Worm (Caenorhabditis elegans) whole organism, L2 larva: ENCODE data around the gene clec-150.

Source experiments
- C34F6.9 ChIP-seq: fragments of 150-350 bp; optimal IDR thresholded peaks from 2 replicates; lab custom pipeline; 2014; ENCODE audit warnings: missing biosample characterization, missing genetic modification characterization
- F13H6.1 ChIP-seq: sonication (generic microtip); optimal IDR thresholded peaks from 2 replicates; lab custom pipeline; 2016; ENCODE audit warnings: missing genetic modification characterization, missing compliant biosample characterization
- Y55F3AM.14 ChIP-seq: fragments of 200-800 bp; sonication (Bioruptor generic); optimal IDR thresholded peaks from 2 replicates; lab custom pipeline; 2018; ENCODE audit warnings: mild to moderate bottlenecking, missing genetic modification characterization, missing compliant biosample characterization
- ZK546.5 ChIP-seq: sonication (generic microtip); optimal IDR thresholded peaks from 2 replicates; lab custom pipeline; 2017; ENCODE audit warnings: missing biosample characterization, missing genetic modification characterization
- alr-1 ChIP-seq: fragments of 150-350 bp; optimal IDR thresholded peaks from 2 replicates; lab custom pipeline; 2014; ENCODE audit warnings: missing biosample characterization, missing genetic modification characterization
- aly-2 ChIP-seq: fragments of 150-350 bp; optimal IDR thresholded peaks from 2 replicates; lab custom pipeline; 2014; ENCODE audit warnings: missing biosample characterization, missing genetic modification characterization
- ama-1 ChIP-seq: fragments of 150-350 bp; optimal IDR thresholded peaks from 2 replicates; lab custom pipeline; 2018; ENCODE audit warnings: inconsistent platforms
- blmp-1 ChIP-seq: sonication (generic microtip); optimal IDR thresholded peaks from 2 replicates; lab custom pipeline; 2017; ENCODE audit warnings: missing genetic modification characterization, mild to moderate bottlenecking, missing compliant biosample characterization, antibody characterized with exemption, moderate library complexity; ENCODE audit not compliant: insufficient read depth
- ceh-16 ChIP-seq: fragments of 150-350 bp; optimal IDR thresholded peaks from 2 replicates; lab custom pipeline; 2014; ENCODE audit warnings: missing biosample characterization, missing genetic modification characterization
- ceh-82 ChIP-seq: fragments of 150-350 bp; optimal IDR thresholded peaks from 2 replicates; lab custom pipeline; 2014; ENCODE audit warnings: missing biosample characterization, missing genetic modification characterization
- dmd-4 ChIP-seq: sonication (generic microtip); optimal IDR thresholded peaks from 2 replicates; lab custom pipeline; 2017; ENCODE audit warnings: missing biosample characterization, missing genetic modification characterization
- egl-27 ChIP-seq: sonication (generic microtip); optimal IDR thresholded peaks from 3 replicates; lab custom pipeline; 2017; ENCODE audit warnings: missing biosample characterization, missing genetic modification reagents, missing genetic modification characterization
- elt-1 ChIP-seq: fragments of 150-350 bp; optimal IDR thresholded peaks from 2 replicates; lab custom pipeline; 2014; ENCODE audit warnings: missing biosample characterization, missing genetic modification characterization
- elt-3 ChIP-seq: sonication (generic microtip); optimal IDR thresholded peaks from 2 replicates; lab custom pipeline; 2017; ENCODE audit warnings: missing biosample characterization, missing genetic modification characterization
- fos-1 ChIP-seq: fragments of 150-350 bp; optimal IDR thresholded peaks from 2 replicates; lab custom pipeline; 2014; ENCODE audit warnings: missing biosample characterization, missing genetic modification characterization
- gmeb-1 ChIP-seq: fragments of 150-350 bp; optimal IDR thresholded peaks from 2 replicates; lab custom pipeline; 2014; ENCODE audit warnings: missing biosample characterization, missing genetic modification characterization
- lin-11 ChIP-seq: fragments of 150-350 bp; sonication (generic microtip); optimal IDR thresholded peaks from 2 replicates; lab custom pipeline; 2014; ENCODE audit warnings: missing biosample characterization, missing genetic modification characterization, inconsistent platforms, mixed read lengths
- lin-13 ChIP-seq: fragments of 150-350 bp; optimal IDR thresholded peaks from 2 replicates; lab custom pipeline; 2014; ENCODE audit warnings: missing biosample characterization, missing genetic modification reagents, missing genetic modification characterization
- lsy-2 ChIP-seq, 2 experiments: fragments of 150-350 bp in 1 of 2; sonication (generic microtip) in 1 of 2; optimal IDR thresholded peaks; 2 replicates each; lab custom pipeline; 2014 to 2017; ENCODE audit warnings: missing biosample characterization in 2 of 2, missing genetic modification characterization in 2 of 2
- mab-5 ChIP-seq: fragments of 150-350 bp; optimal IDR thresholded peaks from 2 replicates; lab custom pipeline; 2014; ENCODE audit warnings: missing biosample characterization, missing genetic modification characterization
- mbf-1 ChIP-seq: sonication (generic microtip); optimal IDR thresholded peaks from 2 replicates; lab custom pipeline; 2017; ENCODE audit warnings: missing biosample characterization, missing genetic modification characterization
- nhr-10 ChIP-seq: sonication (generic microtip); optimal IDR thresholded peaks from 2 replicates; lab custom pipeline; 2017; ENCODE audit warnings: missing biosample characterization, missing genetic modification characterization
- nhr-12 ChIP-seq: fragments of 150-350 bp; optimal IDR thresholded peaks from 2 replicates; lab custom pipeline; 2014; ENCODE audit warnings: missing biosample characterization, missing genetic modification characterization
- nhr-129 ChIP-seq: fragments of 150-350 bp; optimal IDR thresholded peaks from 2 replicates; lab custom pipeline; 2014; ENCODE audit warnings: missing biosample characterization, missing genetic modification characterization
- nhr-21 ChIP-seq: fragments of 150-350 bp; optimal IDR thresholded peaks from 2 replicates; lab custom pipeline; 2014; ENCODE audit warnings: missing biosample characterization, missing genetic modification characterization
- nhr-23 ChIP-seq: fragments of 150-350 bp; optimal IDR thresholded peaks from 2 replicates; lab custom pipeline; 2014; ENCODE audit warnings: missing biosample characterization, missing genetic modification reagents, missing genetic modification characterization
- nhr-237 ChIP-seq: fragments of 150-350 bp; optimal IDR thresholded peaks from 2 replicates; lab custom pipeline; 2014; ENCODE audit warnings: missing biosample characterization, missing genetic modification characterization
- nhr-25 ChIP-seq: fragments of 150-350 bp; sonication (generic microtip); optimal IDR thresholded peaks from 3 replicates; lab custom pipeline; 2014; ENCODE audit warnings: missing biosample characterization, missing genetic modification characterization
- nhr-6 ChIP-seq: fragments of 150-350 bp; optimal IDR thresholded peaks from 2 replicates; lab custom pipeline; 2014; ENCODE audit warnings: missing biosample characterization, missing genetic modification characterization
- nhr-77 ChIP-seq: fragments of 150-350 bp; optimal IDR thresholded peaks from 2 replicates; lab custom pipeline; 2014; ENCODE audit warnings: missing biosample characterization, missing genetic modification characterization
- sem-4 ChIP-seq: fragments of 150-350 bp; optimal IDR thresholded peaks from 2 replicates; lab custom pipeline; 2014; ENCODE audit warnings: missing biosample characterization, missing genetic modification reagents, missing genetic modification characterization
- skn-1 ChIP-seq: sonication (generic microtip); optimal IDR thresholded peaks from 2 replicates; lab custom pipeline; 2017; ENCODE audit warnings: missing biosample characterization, missing genetic modification characterization
- sma-3 ChIP-seq: sonication (generic microtip); optimal IDR thresholded peaks from 2 replicates; lab custom pipeline; 2016; ENCODE audit warnings: missing genetic modification reagents, missing genetic modification characterization, missing compliant biosample characterization
- sma-9 ChIP-seq, 2 experiments: fragments of 150-350 bp in 1 of 2; sonication (generic microtip) in 1 of 2; optimal IDR thresholded peaks; 2 replicates each; lab custom pipeline; 2014 to 2016; ENCODE audit warnings: missing genetic modification characterization in 2 of 2, mild to moderate bottlenecking in 1 of 2, missing biosample characterization in 1 of 2, missing compliant biosample characterization in 1 of 2, missing genetic modification reagents in 1 of 2, moderate library complexity in 1 of 2
- unc-39 ChIP-seq: fragments of 150-350 bp; optimal IDR thresholded peaks from 2 replicates; lab custom pipeline; 2014; ENCODE audit warnings: missing biosample characterization, missing genetic modification characterization
- unc-55 ChIP-seq: fragments of 150-350 bp; sonication (generic microtip); optimal IDR thresholded peaks from 3 replicates; lab custom pipeline; 2014; ENCODE audit warnings: missing biosample characterization, missing genetic modification reagents, missing genetic modification characterization
- unc-62 ChIP-seq: fragments of 150-350 bp; optimal IDR thresholded peaks from 2 replicates; lab custom pipeline; 2014; ENCODE audit warnings: missing biosample characterization, missing genetic modification reagents, missing genetic modification characterization
- zag-1 ChIP-seq: fragments of 150-350 bp; optimal IDR thresholded peaks from 2 replicates; lab custom pipeline; 2014; ENCODE audit warnings: missing biosample characterization, missing genetic modification characterization
- ztf-1 ChIP-seq: fragments of 200-800 bp; sonication (Bioruptor generic); conservative IDR thresholded peaks from 2 replicates; pipeline ENCODE4 v1.3.6; 2022; ENCODE audit warnings: missing genetic modification characterization, missing compliant biosample characterization
- ztf-11 ChIP-seq: sonication (generic microtip); optimal IDR thresholded peaks from 2 replicates; lab custom pipeline; 2017; ENCODE audit warnings: missing biosample characterization, missing genetic modification characterization
- ztf-4 ChIP-seq: fragments of 150-350 bp; optimal IDR thresholded peaks from 2 replicates; lab custom pipeline; 2014; ENCODE audit warnings: missing biosample characterization, missing genetic modification characterization

Gene clec-150

DNA sequence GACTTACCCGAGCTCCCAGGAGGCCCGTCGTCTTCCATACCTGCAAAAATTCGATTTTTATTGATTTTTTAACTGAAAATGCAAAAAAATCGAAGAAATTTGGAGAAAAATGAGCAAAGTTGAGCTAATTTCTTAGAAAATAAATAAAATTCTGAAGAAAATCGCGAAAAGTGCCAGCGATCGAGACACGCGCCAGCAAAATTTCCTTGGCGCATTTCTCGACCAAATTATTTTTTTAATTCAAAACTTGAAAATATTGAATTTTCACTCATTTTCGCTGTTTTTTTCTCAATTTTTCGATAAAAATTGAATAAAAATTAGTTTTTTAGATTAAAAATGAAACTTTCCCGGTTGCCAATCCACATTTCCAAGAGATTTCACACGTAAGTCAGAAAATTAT, 34.7 kb downstream of the clec-150 start, which contains the start of the genes chin-1 and BE0003N10.1:
chin-1 (minus strand) TSS at position 40 of the 400 bp plus-strand sequence.
BE0003N10.1 (plus strand) TSS at position 320 of the 400 bp plus-strand sequence.
- no peak for TF ChIP-seq blmp-1 (tag; lab: Kevin White, UChicago)
- no peak for TF ChIP-seq lin-11 (tag; lab: Kevin White, UChicago)
- no peak for TF ChIP-seq Y55F3AM.14 (GFP tag; lab: Kevin White, UChicago)
- peak; percentile 53 for TF ChIP-seq nhr-25
- TF ChIP-seq lin-13 (GFP tag; lab: Kevin White, UChicago) = peak; percentile 63
- TF ChIP-seq nhr-77 (tag; lab: Kevin White, UChicago) = no peak
- TF ChIP-seq gmeb-1 (tag; lab: Kevin White, UChicago) = peak; percentile 63
- TF ChIP-seq elt-1 (tag; lab: Kevin White, UChicago) = no peak
- peak; percentile 57 for TF ChIP-seq unc-55 (GFP tag; lab: Kevin White, UChicago)
- TF ChIP-seq mbf-1 = no peak
- TF ChIP-seq aly-2 = no peak
- TF ChIP-seq sma-9 (GFP tag; optimal IDR thresholded peaks at IDR 0.05; lab: Kevin White, UChicago) = peak; percentile 9
- TF ChIP-seq sma-9 (tag; optimal IDR thresholded peaks at IDR 0.05; lab: Kevin White, UChicago) = no peak
- no peak for TF ChIP-seq ztf-4 (tag; lab: Kevin White, UChicago)
- no peak for TF ChIP-seq skn-1
- no peak for TF ChIP-seq nhr-10
- no peak for TF ChIP-seq ztf-11 (tag; lab: Kevin White, UChicago)
- TF ChIP-seq nhr-23 (tag; lab: Kevin White, UChicago) = no peak
- peak; percentile 60 to 77 for TF ChIP-seq lsy-2 (tag; optimal IDR thresholded peaks at IDR 0.05; lab: Kevin White, UChicago)
- no peak for TF ChIP-seq alr-1 (tag; lab: Kevin White, UChicago)
- TF ChIP-seq sma-3 = no peak
- TF ChIP-seq fos-1 (tag; lab: Kevin White, UChicago) = peak; percentile 12
- TF ChIP-seq F13H6.1 (tag; lab: Kevin White, UChicago) = peak; percentile 24
- peak; percentile 4 for TF ChIP-seq mab-5 (tag; lab: Kevin White, UChicago)
- no peak for TF ChIP-seq unc-62 (GFP tag; lab: Kevin White, UChicago)
- no peak for TF ChIP-seq sem-4 (tag; lab: Kevin White, UChicago)
- no peak for TF ChIP-seq nhr-12 (tag; lab: Kevin White, UChicago)
- peak; percentile 69 for TF ChIP-seq C34F6.9 (tag; lab: Kevin White, UChicago)

DNA sequence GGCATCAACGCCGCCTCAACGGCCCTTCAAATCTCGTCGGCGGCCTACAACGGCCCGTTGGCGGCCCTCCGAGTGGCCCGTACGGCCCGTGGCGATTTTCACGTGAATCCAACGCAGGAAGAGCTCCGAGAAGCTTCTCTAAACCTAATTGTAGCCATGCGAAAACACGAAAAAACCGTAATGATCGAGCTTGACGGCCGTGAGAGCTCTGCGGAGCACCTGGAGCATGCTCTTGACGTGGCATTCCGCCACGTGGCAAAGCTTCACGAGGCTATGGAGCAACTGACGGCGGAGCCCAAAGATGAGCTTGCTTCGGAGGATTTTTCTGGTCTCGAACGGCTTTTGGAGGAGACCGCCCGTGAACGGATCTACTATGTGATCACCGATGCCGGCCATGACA, 37.6 kb downstream of the clec-150 start:
- TF ChIP-seq ceh-82 (no peak), sem-4 (tag; lab: Kevin White, UChicago) (no peak), gmeb-1 (tag; lab: Kevin White, UChicago) (no peak), nhr-25 (no peak), ztf-1 (no peak), nhr-129 (no peak), mbf-1 (no peak), unc-39 (no peak), sma-9 (GFP tag; optimal IDR thresholded peaks at IDR 0.05; lab: Kevin White, UChicago) (no peak), sma-9 (tag; optimal IDR thresholded peaks at IDR 0.05; lab: Kevin White, UChicago) (no peak)

DNA sequence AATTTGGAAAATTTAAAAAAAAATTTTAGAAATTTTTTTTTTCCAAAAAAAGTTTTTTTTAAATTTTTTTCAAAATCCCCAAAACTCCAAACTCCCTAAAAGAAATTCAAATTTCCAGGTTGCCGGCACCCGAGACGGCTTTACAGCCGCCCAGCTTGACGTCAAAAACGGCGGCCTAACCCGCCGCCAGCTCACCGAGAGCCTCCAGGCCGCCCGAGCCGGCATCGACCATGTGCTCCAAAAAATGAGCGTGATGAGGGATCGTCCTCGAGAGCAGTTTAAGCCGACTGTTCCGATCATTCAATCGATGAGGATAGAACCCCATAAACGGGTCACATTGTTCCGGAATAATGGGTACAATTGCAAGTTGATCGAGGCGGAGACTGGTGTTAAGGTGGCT, 41.3 kb downstream of the clec-150 start:
- TF ChIP-seq elt-3 (no peak), nhr-129 (no peak), alr-1 (tag; lab: Kevin White, UChicago) (no peak), lsy-2 (tag; optimal IDR thresholded peaks at IDR 0.05; lab: Kevin White, UChicago) (no peak), egl-27 (tag; lab: Kevin White, UChicago) (no peak), nhr-6 (tag; lab: Kevin White, UChicago) (no peak), ceh-16 (tag; lab: Kevin White, UChicago) (no peak), nhr-23 (tag; lab: Kevin White, UChicago) (no peak), nhr-21 (tag; lab: Kevin White, UChicago) (no peak)

DNA sequence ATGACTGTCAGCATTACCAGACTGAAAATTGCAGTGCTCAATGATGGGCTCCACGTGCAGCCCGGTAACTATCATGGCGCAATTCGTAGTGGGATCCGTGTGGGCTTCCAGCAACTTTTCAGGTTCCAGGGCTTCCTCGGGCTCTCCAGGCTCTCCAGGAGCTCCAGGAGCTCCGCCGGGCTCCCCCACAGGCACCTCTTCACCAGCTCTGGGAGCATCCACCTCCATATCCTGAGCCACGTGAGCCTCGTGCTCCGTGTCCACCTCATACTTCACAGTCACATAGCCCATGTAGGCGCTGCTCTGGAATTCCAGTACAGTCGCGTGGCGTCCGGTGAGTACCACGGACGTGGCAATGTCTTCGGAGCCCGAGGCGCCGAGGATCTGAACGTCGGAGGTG, 49.4 kb downstream of the clec-150 start:
- no peak for TF ChIP-seq blmp-1 (tag; lab: Kevin White, UChicago)
- TF ChIP-seq gmeb-1 (tag; lab: Kevin White, UChicago) = no peak
- no peak for TF ChIP-seq ZK546.5 (tag; lab: Kevin White, UChicago)
- no peak for TF ChIP-seq nhr-237 (tag; lab: Kevin White, UChicago)
- no peak for TF ChIP-seq nhr-21 (tag; lab: Kevin White, UChicago)
- TF ChIP-seq lin-13 (GFP tag; lab: Kevin White, UChicago) = no peak
- TF ChIP-seq ama-1 (lab: Kevin White, UChicago) = no peak
- no peak for TF ChIP-seq sma-3
- TF ChIP-seq dmd-4 (tag; lab: Kevin White, UChicago) = no peak
- no peak for TF ChIP-seq unc-55 (GFP tag; lab: Kevin White, UChicago)
- TF ChIP-seq zag-1 (tag; lab: Kevin White, UChicago) = no peak
